Fruit fly (Drosophila melanogaster) whole organism: Measurements from ENCODE around the gene PolQ.

Experiments
- CG8478 ChIP-seq: fragments of >200 bp; optimal IDR thresholded peaks from 2 replicates; lab custom pipeline; 2018; ENCODE audit warnings: inconsistent platforms
- Dll ChIP-seq: fragments of >200 bp; optimal IDR thresholded peaks from 2 replicates; lab custom pipeline; 2017
- EcR ChIP-seq, 2 experiments: fragments of >200 bp; optimal IDR thresholded peaks; 2 replicates each; lab custom pipeline; 2017; ENCODE audit warnings: missing biosample characterization in 2 of 2, missing genetic modification characterization in 2 of 2, missing genetic modification reagents in 2 of 2
- pan ChIP-seq: fragments of >200 bp; optimal IDR thresholded peaks from 2 replicates; lab custom pipeline; 2017
- psq ChIP-seq: fragments of >200 bp; optimal IDR thresholded peaks from 2 replicates; lab custom pipeline; 2017
- usp ChIP-seq: fragments of >200 bp; optimal IDR thresholded peaks from 2 replicates; lab custom pipeline; 2017; ENCODE audit warnings: missing biosample characterization, missing genetic modification characterization, mixed read lengths

Gene PolQ

dm6 chr3R:12697022-12697421, 15.1 kb downstream of the PolQ start, which contains the start of gene Past1:
Past1 (plus strand) TSS chr3R:12697322.
- TF ChIP-seq pan: no peak
- TF ChIP-seq EcR (GFP tag; optimal IDR thresholded peaks at IDR 0.05; lab: Kevin White, UChicago): no peak
- no peak for TF ChIP-seq Dll
- TF ChIP-seq CG8478 (lab: Kevin White, UChicago): no peak
- no peak for TF ChIP-seq usp (GFP tag; lab: Kevin White, UChicago)
- no peak for TF ChIP-seq psq (lab: Kevin White, UChicago)

dm6 chr3R:12694742-12695141, 17.4 kb downstream of the PolQ start, which contains the start of the genes CG14391 and NijC:
CG14391 (minus strand) TSS chr3R:12694842.
NijC (plus strand) TSS chr3R:12695129.
- no peak for TF ChIP-seq Dll
- no peak for TF ChIP-seq EcR (GFP tag; optimal IDR thresholded peaks at IDR 0.05; lab: Kevin White, UChicago)
- TF ChIP-seq psq (lab: Kevin White, UChicago): no peak
- no peak for TF ChIP-seq pan
- no peak for TF ChIP-seq usp (GFP tag; lab: Kevin White, UChicago)
- TF ChIP-seq CG8478 (lab: Kevin White, UChicago): no peak

dm6 chr3R:12692497-12692896, 19.6 kb downstream of the PolQ start, which contains the start of gene CG31347:
CG31347 (minus strand) TSS chr3R:12692597.
- TF ChIP-seq usp (GFP tag; lab: Kevin White, UChicago) (no peak), EcR (GFP tag; optimal IDR thresholded peaks at IDR 0.05; lab: Kevin White, UChicago) (no peak), Dll (no peak), CG8478 (lab: Kevin White, UChicago) (no peak), psq (lab: Kevin White, UChicago) (no peak)

DNA sequence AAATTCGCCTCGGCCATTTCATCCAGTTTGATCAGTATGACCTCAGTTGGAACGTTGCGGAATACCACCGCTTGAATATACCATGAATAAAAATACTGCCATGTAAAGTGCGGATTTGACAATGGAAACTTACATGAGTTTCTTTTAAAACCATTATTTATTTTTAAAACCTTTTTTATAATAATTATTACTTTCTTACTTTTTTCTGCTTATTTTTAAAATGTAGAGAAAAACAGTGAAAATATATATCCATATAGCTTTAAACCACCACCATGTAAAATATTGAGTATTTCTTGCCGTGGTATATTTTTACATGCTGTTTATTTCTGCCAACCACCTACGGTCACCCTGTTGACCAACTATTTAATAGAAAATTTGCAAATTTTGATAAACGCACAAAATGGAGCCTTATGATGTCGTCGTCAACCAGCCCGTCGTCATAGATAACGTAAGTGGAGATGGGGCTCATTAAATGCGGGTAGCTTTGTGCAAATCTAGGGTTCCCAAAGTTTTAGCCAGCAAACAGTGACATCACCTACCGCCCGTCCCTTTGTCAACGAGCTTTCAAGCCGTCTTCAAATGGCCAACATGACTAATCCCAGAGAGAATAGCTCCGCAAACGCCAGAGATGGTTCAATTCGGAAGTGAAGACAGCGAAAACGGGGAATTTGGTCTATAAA, 20.5 kb downstream of the PolQ start, which contains the start of gene Arp1:
Gene Arp1, plus strand, starts transcription at position 322 of the 680 bp plus-strand sequence.
- no peak for TF ChIP-seq EcR (GFP tag; optimal IDR thresholded peaks at IDR 0.05; lab: Kevin White, UChicago)
- TF ChIP-seq usp (GFP tag; lab: Kevin White, UChicago): no peak
- TF ChIP-seq pan: no peak
- no peak for TF ChIP-seq CG8478 (lab: Kevin White, UChicago)
- TF ChIP-seq Dll: no peak
- no peak for TF ChIP-seq psq (lab: Kevin White, UChicago)

- TF ChIP-seq pan (no peak), Dll (no peak), usp (GFP tag; lab: Kevin White, UChicago) (no peak), CG8478 (lab: Kevin White, UChicago) (no peak)
These were observed 23.3 kb downstream of the PolQ start, which contains the start of gene kar for dm6 chr3R:12688672-12689417. kar (minus strand) TSS chr3R:12689367.

DNA sequence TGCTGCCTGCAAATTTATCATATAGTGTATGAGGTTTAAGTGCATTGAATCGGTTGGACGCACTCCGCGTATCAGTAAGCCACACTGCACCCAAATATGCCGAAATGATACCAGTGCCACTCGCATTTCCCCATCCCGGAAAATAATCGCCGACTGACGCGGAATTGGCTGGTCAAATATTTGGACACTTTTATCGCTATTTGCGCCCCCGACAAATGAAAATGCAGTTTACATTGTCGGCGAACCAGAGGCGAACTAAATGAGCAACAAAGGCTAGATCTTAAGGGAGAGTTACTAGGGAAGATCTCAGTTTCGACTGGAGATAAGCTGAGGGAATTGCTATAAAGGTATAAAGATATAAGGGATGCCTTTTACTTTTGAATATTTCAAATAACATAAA, 24.0 kb downstream of the PolQ start:
- TF ChIP-seq pan: no peak
- no peak for TF ChIP-seq usp (GFP tag; lab: Kevin White, UChicago)
- no peak for TF ChIP-seq EcR (GFP tag; optimal IDR thresholded peaks at IDR 0.05; lab: Kevin White, UChicago)
- TF ChIP-seq Dll: no peak
- TF ChIP-seq CG8478 (lab: Kevin White, UChicago): no peak
- no peak for TF ChIP-seq psq (lab: Kevin White, UChicago)

dm6 chr3R:12685290-12685689, 26.8 kb downstream of the PolQ start:
- TF ChIP-seq CG8478 (lab: Kevin White, UChicago) (no peak), psq (lab: Kevin White, UChicago) (no peak), EcR (GFP tag; optimal IDR thresholded peaks at IDR 0.05; lab: Kevin White, UChicago) (no peak), pan (no peak), usp (GFP tag; lab: Kevin White, UChicago) (no peak), Dll (no peak)

dm6 chr3R:12681275-12681674, 30.8 kb downstream of the PolQ start, which contains the start of gene Cyp313a4:
Cyp313a4 (minus strand) TSS chr3R:12681375.
- TF ChIP-seq EcR (GFP tag; optimal IDR thresholded peaks at IDR 0.05; lab: Kevin White, UChicago) (no peak), Dll (no peak), usp (GFP tag; lab: Kevin White, UChicago) (no peak), CG8478 (lab: Kevin White, UChicago) (no peak), pan (no peak), psq (lab: Kevin White, UChicago) (no peak)

DNA sequence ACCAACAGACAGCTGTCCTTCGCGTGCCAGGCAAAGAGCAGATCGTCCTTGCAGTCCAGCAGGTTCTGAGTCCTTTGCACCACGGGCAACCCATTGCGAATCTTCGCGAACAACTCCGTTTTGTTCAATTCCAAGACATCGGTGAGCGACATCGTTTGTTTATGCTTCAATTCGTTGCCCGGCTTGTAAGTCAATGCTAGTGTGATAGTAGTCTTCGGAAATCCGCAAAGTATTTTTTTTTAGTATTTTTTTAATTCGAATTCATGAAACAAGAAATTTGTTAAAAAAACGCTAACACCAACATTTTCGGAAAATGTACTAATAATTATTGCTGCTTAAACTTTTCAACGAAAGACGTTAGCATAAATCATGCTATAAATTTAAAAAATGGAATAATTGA, 33.2 kb downstream of the PolQ start, which contains the start of gene mbo:
Gene mbo, minus strand, starts transcription at position 203 of the 400 bp plus-strand sequence.
- no peak for TF ChIP-seq psq (lab: Kevin White, UChicago)
- no peak for TF ChIP-seq usp (GFP tag; lab: Kevin White, UChicago)
- no peak for TF ChIP-seq CG8478 (lab: Kevin White, UChicago)
- no peak for TF ChIP-seq Dll
- no peak for TF ChIP-seq pan
- TF ChIP-seq EcR (GFP tag; optimal IDR thresholded peaks at IDR 0.05; lab: Kevin White, UChicago): no peak

- TF ChIP-seq Dll: no peak
- no peak for TF ChIP-seq psq (lab: Kevin White, UChicago)
- no peak for TF ChIP-seq pan
- TF ChIP-seq usp (GFP tag; lab: Kevin White, UChicago): no peak
- no peak for TF ChIP-seq EcR (GFP tag; optimal IDR thresholded peaks at IDR 0.05; lab: Kevin White, UChicago)
- no peak for TF ChIP-seq CG8478 (lab: Kevin White, UChicago)
These were observed 35.9 kb downstream of the PolQ start, which contains the start of gene CG43630 for dm6 chr3R:12676160-12676559. CG43630 (minus strand) TSS chr3R:12676260.

DNA sequence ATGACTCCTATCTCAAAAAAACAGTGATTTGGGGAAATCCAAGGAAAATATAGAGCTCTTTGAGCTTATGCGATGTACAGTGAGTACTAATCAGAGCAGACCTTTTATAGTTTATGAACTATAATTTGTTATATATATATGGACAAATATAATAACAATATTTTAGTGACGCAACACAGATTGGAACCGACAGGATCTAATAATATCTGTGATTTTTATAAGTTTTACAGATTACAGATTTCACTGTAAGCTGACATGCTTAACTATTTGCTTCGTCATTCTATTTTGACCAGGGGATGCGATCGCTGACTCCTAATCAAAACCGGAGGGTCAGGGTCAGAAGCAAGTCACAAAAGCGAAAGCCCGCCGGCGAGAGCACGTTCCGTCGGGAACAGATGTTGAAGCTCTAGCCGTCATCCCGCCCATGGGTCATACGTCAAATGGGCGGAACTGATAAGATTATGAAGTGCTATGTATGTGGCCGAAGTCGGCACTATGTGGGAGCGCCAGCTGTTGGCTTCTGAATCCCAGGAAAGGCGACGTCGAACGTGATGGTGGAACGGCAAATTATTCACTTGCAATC, 38.0 kb downstream of the PolQ start, which contains the start of gene Gnmt:
Gene Gnmt, plus strand, starts transcription at position 568 of the 583 bp plus-strand sequence.
- no peak for TF ChIP-seq psq (lab: Kevin White, UChicago)
- no peak for TF ChIP-seq pan
- no peak for TF ChIP-seq CG8478 (lab: Kevin White, UChicago)
- no peak for TF ChIP-seq Dll
- no peak for TF ChIP-seq usp (GFP tag; lab: Kevin White, UChicago)
- no peak for TF ChIP-seq EcR (GFP tag; optimal IDR thresholded peaks at IDR 0.05; lab: Kevin White, UChicago)
